Fruit fly (Drosophila melanogaster) whole organism, embryonic: Measurements from ENCODE around the gene Zir.
A peak's percentile ranks its signal among the peaks of the same experiment; 100 is the strongest.

Source experiments
- Aef1 ChIP-seq: fragments of 200-800 bp; sonication (Bioruptor generic); IDR thresholded peaks from 3 replicates; pipeline ENCODE4 v1.3.6; 2022; ENCODE audit warnings: missing biosample characterization, missing genetic modification characterization
- Awh ChIP-seq: fragments of 200-800 bp; sonication (Bioruptor generic); IDR thresholded peaks from 2 replicates; pipeline ENCODE4, ENCODE4 v1.3.6; 2022; ENCODE audit warnings: missing biosample characterization, missing genetic modification characterization
- CG10209 ChIP-seq: fragments of 200-800 bp; sonication (Bioruptor generic); optimal IDR thresholded peaks from 3 replicates; lab custom pipeline; 2017; ENCODE audit warnings: missing biosample characterization, mild to moderate bottlenecking, missing genetic modification characterization, missing genetic modification reagents
- CG10959 ChIP-seq: fragments of 200-800 bp; sonication (Bioruptor generic); IDR thresholded peaks from 2 replicates; pipeline ENCODE4 v1.3.6; 2022; ENCODE audit warnings: missing biosample characterization, missing genetic modification characterization
- CG15479 ChIP-seq: fragments of 200-800 bp; sonication (Bioruptor generic); optimal IDR thresholded peaks from 3 replicates; lab custom pipeline; 2019; ENCODE audit warnings: missing biosample characterization, mild to moderate bottlenecking, missing genetic modification characterization, moderate library complexity
- CG18262 ChIP-seq: fragments of 200-800 bp; optimal IDR thresholded peaks from 3 replicates; lab custom pipeline; 2019; ENCODE audit warnings: missing biosample characterization, mild to moderate bottlenecking, missing genetic modification characterization, moderate library complexity
- CG2116 ChIP-seq: fragments of 200-800 bp; sonication (Bioruptor generic); optimal IDR thresholded peaks from 3 replicates; lab custom pipeline; 2018; ENCODE audit warnings: missing biosample characterization, mild to moderate bottlenecking, missing genetic modification characterization
- CG2889 ChIP-seq: fragments of 200-800 bp; sonication (Bioruptor generic); IDR thresholded peaks from 3 replicates; pipeline ENCODE4 v1.3.6; 2022; ENCODE audit warnings: missing biosample characterization, missing genetic modification characterization
- CG32767 ChIP-seq: fragments of 200-800 bp; sonication (Bioruptor generic); IDR thresholded peaks from 2 replicates; pipeline ENCODE4 v1.3.6; 2022; ENCODE audit warnings: missing biosample characterization, missing genetic modification characterization
- CG32772 ChIP-seq: fragments of 200-800 bp; sonication (Bioruptor generic); IDR thresholded peaks from 2 replicates; pipeline ENCODE4 v1.3.6; 2022; ENCODE audit warnings: missing biosample characterization, missing genetic modification characterization
- CG42726 ChIP-seq: fragments of 200-800 bp; sonication (Bioruptor generic); IDR thresholded peaks from 2 replicates; pipeline ENCODE4 v1.3.6; 2022; ENCODE audit warnings: missing biosample characterization, missing genetic modification characterization; ENCODE audit not compliant: partially characterized antibody
- CG7928 ChIP-seq: fragments of 200-800 bp; sonication (Bioruptor generic); optimal IDR thresholded peaks from 2 replicates; lab custom pipeline; 2017; ENCODE audit warnings: missing biosample characterization, mild to moderate bottlenecking, missing genetic modification characterization
- CG7963 ChIP-seq: fragments of 200-800 bp; sonication (Bioruptor generic); IDR thresholded peaks from 3 replicates; pipeline ENCODE4 v1.3.6; 2022; ENCODE audit warnings: missing biosample characterization, missing genetic modification characterization; ENCODE audit not compliant: partially characterized antibody
- CG7987 ChIP-seq: fragments of 200-800 bp; sonication (Bioruptor generic); optimal IDR thresholded peaks from 2 replicates; lab custom pipeline; 2018; ENCODE audit warnings: missing biosample characterization, mild to moderate bottlenecking, missing genetic modification characterization, moderate library complexity
- Chrac-16 ChIP-seq: fragments of 200-800 bp; sonication (Bioruptor generic); optimal IDR thresholded peaks from 3 replicates; lab custom pipeline; 2016; ENCODE audit warnings: missing biosample characterization, missing genetic modification characterization
- Deaf1 ChIP-seq: fragments of 200-800 bp; optimal IDR thresholded peaks from 3 replicates; lab custom pipeline; 2019; ENCODE audit warnings: missing biosample characterization, mild to moderate bottlenecking, missing genetic modification characterization, moderate library complexity
- Dek ChIP-seq: fragments of 200-800 bp; sonication (Bioruptor generic); optimal IDR thresholded peaks from 3 replicates; lab custom pipeline; 2019; ENCODE audit warnings: missing biosample characterization, mild to moderate bottlenecking, missing genetic modification characterization, moderate library complexity
- Ets65A ChIP-seq: fragments of 200-800 bp; sonication (Bioruptor generic); peaks from one replicate; lab custom pipeline; 2016; ENCODE audit warnings: missing biosample characterization, missing genetic modification characterization
- HLH4C ChIP-seq: fragments of 200-800 bp; sonication (Bioruptor generic); IDR thresholded peaks from 3 replicates; pipeline ENCODE4 v1.3.6; 2022; ENCODE audit warnings: missing biosample characterization, missing genetic modification characterization; ENCODE audit not compliant: partially characterized antibody
- Hand ChIP-seq: fragments of 200-800 bp; sonication (Bioruptor generic); optimal IDR thresholded peaks from 2 replicates; lab custom pipeline; 2017; ENCODE audit warnings: mild to moderate bottlenecking, missing biosample characterization, missing genetic modification reagents, missing genetic modification characterization
- HmgD ChIP-seq: fragments of 200-800 bp; sonication (Bioruptor generic); optimal IDR thresholded peaks from 3 replicates; lab custom pipeline; 2016; ENCODE audit warnings: missing biosample characterization, missing genetic modification characterization
- Nf-YA ChIP-seq: fragments of 200-800 bp; sonication (Bioruptor generic); IDR thresholded peaks from 2 replicates; pipeline ENCODE4 v1.3.6; 2022; ENCODE audit warnings: missing biosample characterization, missing genetic modification characterization
- Pdp1 ChIP-seq, 2 experiments: fragments of 200-800 bp; sonication (Bioruptor generic); optimal IDR thresholded peaks; 3 replicates each; lab custom pipeline; 2016; ENCODE audit warnings: missing biosample characterization in 2 of 2, missing genetic modification characterization in 2 of 2, mild to moderate bottlenecking in 1 of 2, moderate library complexity in 1 of 2
- Rfx ChIP-seq: fragments of 200-800 bp; sonication (Bioruptor generic); IDR thresholded peaks from 2 replicates; pipeline ENCODE4 v1.3.6; 2022; ENCODE audit warnings: missing biosample characterization, missing genetic modification characterization
- Six4 ChIP-seq: fragments of 200-800 bp; sonication (Bioruptor generic); optimal IDR thresholded peaks from 2 replicates; lab custom pipeline; 2016; ENCODE audit warnings: missing biosample characterization, missing genetic modification characterization
- Sry-β ChIP-seq: fragments of 200-800 bp; sonication (Bioruptor generic); optimal IDR thresholded peaks from 2 replicates; lab custom pipeline; 2018; ENCODE audit warnings: missing biosample characterization, mild to moderate bottlenecking, missing genetic modification characterization, moderate library complexity
- ato ChIP-seq: fragments of 200-800 bp; sonication (Bioruptor generic); IDR thresholded peaks from 2 replicates; pipeline ENCODE4 v1.3.6; 2022; ENCODE audit warnings: missing biosample characterization, missing genetic modification characterization; ENCODE audit not compliant: partially characterized antibody
- crp ChIP-seq, 2 experiments: fragments of 200-800 bp; sonication (Bioruptor generic); optimal IDR thresholded peaks; 2 replicates in 1 of 2; 3 replicates in 1 of 2; lab custom pipeline; 2017; ENCODE audit warnings: missing biosample characterization in 2 of 2, missing genetic modification characterization in 2 of 2, mild to moderate bottlenecking in 1 of 2, moderate library complexity in 1 of 2
- dimm ChIP-seq: fragments of 200-800 bp; sonication (Bioruptor generic); IDR thresholded peaks from 2 replicates; pipeline ENCODE4 v1.3.6; 2022; ENCODE audit warnings: missing biosample characterization, missing genetic modification characterization
- dmrt11E ChIP-seq: fragments of 200-800 bp; sonication (Bioruptor generic); optimal IDR thresholded peaks from 3 replicates; lab custom pipeline; 2018; ENCODE audit warnings: missing biosample characterization, mild to moderate bottlenecking, missing genetic modification characterization, moderate library complexity
- gt ChIP-seq: fragments of 200-800 bp; sonication (Bioruptor generic); IDR thresholded peaks from 2 replicates; pipeline ENCODE4 v1.3.6; 2022; ENCODE audit warnings: missing biosample characterization, missing genetic modification characterization
- hth ChIP-seq: fragments of >200 bp; optimal IDR thresholded peaks from 2 replicates; lab custom pipeline; 2017; ENCODE audit warnings: inconsistent platforms
- lbe ChIP-seq: fragments of 200-800 bp; sonication (Bioruptor generic); optimal IDR thresholded peaks from 2 replicates; lab custom pipeline; 2016; ENCODE audit warnings: missing biosample characterization, mild to moderate bottlenecking, missing genetic modification characterization
- lmd ChIP-seq: fragments of 200-800 bp; sonication (Bioruptor generic); IDR thresholded peaks from 2 replicates; pipeline ENCODE4 v1.3.6; 2022; ENCODE audit warnings: missing biosample characterization, missing genetic modification characterization
- luna ChIP-seq: fragments of 200-800 bp; sonication (Bioruptor generic); optimal IDR thresholded peaks from 2 replicates; lab custom pipeline; 2016; ENCODE audit warnings: missing biosample characterization, missing genetic modification characterization
- mld ChIP-seq: fragments of 200-800 bp; sonication (Bioruptor generic); IDR thresholded peaks from 3 replicates; pipeline ENCODE4 v1.3.6; 2022; ENCODE audit warnings: missing biosample characterization, missing genetic modification characterization; ENCODE audit not compliant: partially characterized antibody
- nau ChIP-seq: fragments of 200-800 bp; sonication (Bioruptor generic); optimal IDR thresholded peaks from 3 replicates; lab custom pipeline; 2017; ENCODE audit warnings: missing biosample characterization, mild to moderate bottlenecking, missing genetic modification characterization, missing genetic modification reagents
- nom ChIP-seq: fragments of 200-800 bp; sonication (Bioruptor generic); optimal IDR thresholded peaks from 2 replicates; lab custom pipeline; 2017; ENCODE audit warnings: missing biosample characterization, missing genetic modification characterization, mild to moderate bottlenecking, moderate library complexity, missing genetic modification reagents
- onecut ChIP-seq: fragments of 200-800 bp; sonication (Bioruptor generic); IDR thresholded peaks from 2 replicates; pipeline ENCODE4 v1.3.6; 2022; ENCODE audit warnings: missing biosample characterization, missing genetic modification characterization
- pan ChIP-seq, 4 experiments: fragments of >200 bp in 3 of 4; fragments of 200-800 bp in 1 of 4; sonication (Bioruptor generic) in 1 of 4; optimal IDR thresholded peaks in 3 of 4; IDR thresholded peaks in 1 of 4; 2 replicates each; pipeline versions ENCODE4 v1.3.6 to Lab custom; 2017 to 2022; ENCODE audit warnings: missing biosample characterization in 2 of 4, missing genetic modification characterization in 2 of 4, mixed read lengths in 1 of 4
- pnt ChIP-seq: fragments of 200-800 bp; sonication (Bioruptor generic); optimal IDR thresholded peaks from 3 replicates; lab custom pipeline; 2016; ENCODE audit warnings: missing biosample characterization, missing genetic modification characterization
- sc ChIP-seq, 3 experiments: fragments of >200 bp in 2 of 3; fragments of 200-800 bp in 1 of 3; sonication (Bioruptor generic) in 1 of 3; optimal IDR thresholded peaks; 2 replicates in 2 of 3; 3 replicates in 1 of 3; lab custom pipeline; 2017; ENCODE audit warnings: mild to moderate bottlenecking in 1 of 3, missing biosample characterization in 1 of 3, missing genetic modification characterization in 1 of 3, missing genetic modification reagents in 1 of 3
- sd ChIP-seq: fragments of 200-800 bp; sonication (Bioruptor generic); optimal IDR thresholded peaks from 3 replicates; lab custom pipeline; 2018; ENCODE audit warnings: missing biosample characterization, mild to moderate bottlenecking, missing genetic modification characterization, moderate library complexity
- sens ChIP-seq: fragments of 200-800 bp; sonication (Bioruptor generic); peaks from one replicate; lab custom pipeline; 2016; ENCODE audit warnings: missing biosample characterization, missing genetic modification characterization
- sim ChIP-seq: fragments of 200-800 bp; sonication (Bioruptor generic); IDR thresholded peaks from 2 replicates; pipeline ENCODE4 v1.3.6; 2022; ENCODE audit warnings: missing biosample characterization, missing genetic modification characterization
- sisA ChIP-seq: fragments of 200-800 bp; sonication (Bioruptor generic); IDR thresholded peaks from 2 replicates; pipeline ENCODE4 v1.3.6; 2022; ENCODE audit warnings: missing biosample characterization, missing genetic modification characterization
- slp2 ChIP-seq: fragments of 200-800 bp; sonication (Bioruptor generic); optimal IDR thresholded peaks from 2 replicates; lab custom pipeline; 2016; ENCODE audit warnings: missing biosample characterization, missing genetic modification characterization
- sna ChIP-seq: fragments of 200-800 bp; sonication (Bioruptor generic); IDR thresholded peaks from 2 replicates; pipeline ENCODE4 v1.3.6; 2022; ENCODE audit warnings: missing biosample characterization, missing genetic modification characterization; ENCODE audit not compliant: partially characterized antibody
- tna ChIP-seq: fragments of 200-800 bp; sonication (Bioruptor generic); IDR thresholded peaks from 2 replicates; pipeline ENCODE4 v1.3.6; 2022; ENCODE audit warnings: missing biosample characterization, missing genetic modification characterization; ENCODE audit not compliant: partially characterized antibody
- usp ChIP-seq: fragments of >200 bp; optimal IDR thresholded peaks from 2 replicates; lab custom pipeline; 2017; ENCODE audit warnings: missing biosample characterization, missing genetic modification characterization

Zir gene

DNA sequence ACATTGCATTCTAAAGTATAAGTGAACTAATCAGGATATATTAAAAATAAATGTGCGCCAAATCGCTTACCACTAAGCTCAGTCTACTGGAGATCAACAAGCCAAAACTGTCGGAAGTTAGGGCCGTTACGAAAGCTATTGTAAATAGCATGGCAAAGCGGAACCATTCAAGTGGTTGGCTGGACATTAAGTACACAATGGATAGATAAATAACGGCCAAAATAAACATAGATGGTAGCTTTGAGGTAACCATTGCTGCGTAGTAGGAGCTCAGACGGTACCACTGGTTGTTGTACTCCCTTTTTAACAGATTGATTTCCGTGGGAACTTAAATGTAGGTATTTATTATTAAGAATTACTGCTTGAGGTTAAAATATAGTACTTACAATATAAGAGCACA lies 23.2 kb downstream of the Zir start (continued):
- no peak for TF ChIP-seq luna (GFP tag; lab: Kevin White, UChicago)
- no peak for TF ChIP-seq pnt (GFP tag; lab: Kevin White, UChicago)
- peak in 1 of 2 experiments; percentile 12 for TF ChIP-seq Pdp1 (GFP tag; optimal IDR thresholded peaks at IDR 0.05; lab: Kevin White, UChicago)
- TF ChIP-seq CG7987 (GFP tag; lab: Kevin White, UChicago) = peak; percentile 53
- no peak for TF ChIP-seq sim (GFP tag; lab: Robert Waterston, UW)
- peak; percentile 66 for TF ChIP-seq sens
- no peak for TF ChIP-seq Ets65A (GFP tag; lab: Kevin White, UChicago)
- no peak for TF ChIP-seq sna (GFP tag; lab: Robert Waterston, UW)
- TF ChIP-seq CG7928 (GFP tag; lab: Kevin White, UChicago) = no peak
- TF ChIP-seq tna (GFP tag; lab: Robert Waterston, UW) = no peak
- TF ChIP-seq crp (GFP tag; optimal IDR thresholded peaks at IDR 0.05; lab: Kevin White, UChicago) = no peak
- 0 out of 2 replicates have a peak, but pooled peaks have one; percentile 29 for TF ChIP-seq CG32767 (GFP tag; lab: Robert Waterston, UW)
- no peak for TF ChIP-seq Dek (tag; lab: Kevin White, UChicago)
- TF ChIP-seq lmd (GFP tag; lab: Robert Waterston, UW) = no peak
- no peak for TF ChIP-seq slp2 (GFP tag; lab: Kevin White, UChicago)
- TF ChIP-seq CG42726 (GFP tag; lab: Robert Waterston, UW) = no peak
- peak; percentile 31; the same call in 1 of the 2 replicates for TF ChIP-seq onecut (GFP tag; lab: Robert Waterston, UW)
- peak; percentile 37 for TF ChIP-seq nau (GFP tag; lab: Kevin White, UChicago)
- TF ChIP-seq CG7963 (GFP tag; lab: Robert Waterston, UW) = no peak
- no peak for TF ChIP-seq dimm (GFP tag; lab: Robert Waterston, UW)
- TF ChIP-seq HmgD (GFP tag; lab: Kevin White, UChicago) = no peak
- TF ChIP-seq Six4 (GFP tag; lab: Kevin White, UChicago) = no peak
- TF ChIP-seq sc (optimal IDR thresholded peaks at IDR 0.05; lab: Kevin White, UChicago) = no peak
- no peak for TF ChIP-seq sc (GFP tag; optimal IDR thresholded peaks at IDR 0.05; lab: Kevin White, UChicago)
- TF ChIP-seq pan (optimal IDR thresholded peaks at IDR 0.05; lab: Kevin White, UChicago) = no peak
- TF ChIP-seq pan (GFP tag; optimal IDR thresholded peaks at IDR 0.05 in 1 of 2, IDR thresholded peaks at IDR 0.05 in 1 of 2) = peak in 1 of 2 experiments; percentile 41
- TF ChIP-seq sd (tag; lab: Kevin White, UChicago) = no peak
- no peak for TF ChIP-seq dmrt11E
- TF ChIP-seq Chrac-16 (GFP tag; lab: Kevin White, UChicago) = no peak
- no peak for TF ChIP-seq CG18262 (tag; lab: Kevin White, UChicago)
- no peak for TF ChIP-seq nom (GFP tag; lab: Kevin White, UChicago)
- TF ChIP-seq lbe (GFP tag; lab: Kevin White, UChicago) = no peak
- TF ChIP-seq Awh (GFP tag; lab: Robert Waterston, UW) = peak; percentile 49; the same call in 1 of the 2 replicates
- no peak for TF ChIP-seq CG15479 (GFP tag; lab: Kevin White, UChicago)
- no peak for TF ChIP-seq mld (GFP tag; lab: Robert Waterston, UW)
- no peak for TF ChIP-seq HLH4C (GFP tag; lab: Robert Waterston, UW)
- no peak for TF ChIP-seq usp (GFP tag; lab: Kevin White, UChicago)
- no peak for TF ChIP-seq gt
- TF ChIP-seq Sry-β (GFP tag; lab: Kevin White, UChicago) = no peak
- no peak for TF ChIP-seq Deaf1
- peak; percentile 40; the same call in 1 of the 2 replicates for TF ChIP-seq Rfx (GFP tag; lab: Robert Waterston, UW)
- no peak for TF ChIP-seq CG32772 (GFP tag; lab: Robert Waterston, UW)
- TF ChIP-seq CG10959 (GFP tag; lab: Robert Waterston, UW) = no peak
- TF ChIP-seq hth = no peak
- no peak for TF ChIP-seq ato (GFP tag; lab: Robert Waterston, UW)
- no peak for TF ChIP-seq CG2116 (GFP tag; lab: Kevin White, UChicago)
- TF ChIP-seq CG2889 (GFP tag; lab: Robert Waterston, UW) = no peak
- peak; percentile 19 for TF ChIP-seq CG10209
- no peak for TF ChIP-seq Hand (GFP tag; lab: Kevin White, UChicago)
- TF ChIP-seq Aef1 (GFP tag; lab: Robert Waterston, UW) = no peak
- 0 out of 2 replicates have a peak, but pooled peaks have one; percentile 12 for TF ChIP-seq Nf-YA (GFP tag; lab: Robert Waterston, UW)
- TF ChIP-seq sisA (GFP tag; lab: Robert Waterston, UW) = no peak
